Fruit fly (Drosophila melanogaster) whole organism, prepupa: ENCODE data around the gene Cralbp.

Experiments used
- Blimp-1 ChIP-seq: fragments of 200-800 bp; sonication (Bioruptor generic); optimal IDR thresholded peaks from 3 replicates; lab custom pipeline; 2017; ENCODE audit warnings: missing biosample characterization, missing genetic modification characterization, mild to moderate bottlenecking, moderate library complexity, missing genetic modification reagents
- CG11294 ChIP-seq: fragments of 200-800 bp; sonication (Bioruptor generic); IDR thresholded peaks from 2 replicates; pipeline ENCODE4 v1.3.6; 2022; ENCODE audit warnings: missing biosample characterization, missing genetic modification characterization
- CG15336 ChIP-seq: fragments of 200-800 bp; sonication (Bioruptor generic); IDR thresholded peaks from 2 replicates; pipeline ENCODE4 v1.3.6; 2022; ENCODE audit warnings: missing biosample characterization, missing genetic modification characterization
- CG1621 ChIP-seq: fragments of 200-800 bp; sonication (Bioruptor generic); optimal IDR thresholded peaks from 3 replicates; lab custom pipeline; 2018; ENCODE audit warnings: missing biosample characterization, mild to moderate bottlenecking, missing genetic modification characterization
- CG16779 ChIP-seq: fragments of 200-800 bp; sonication (Bioruptor generic); optimal IDR thresholded peaks from 3 replicates; lab custom pipeline; 2017; ENCODE audit warnings: missing biosample characterization, mild to moderate bottlenecking, missing genetic modification characterization
- CG3032 ChIP-seq: fragments of 200-800 bp; optimal IDR thresholded peaks from 2 replicates; lab custom pipeline; 2019; ENCODE audit warnings: missing biosample characterization, mild to moderate bottlenecking, missing genetic modification characterization, moderate library complexity
- CG32006 ChIP-seq: fragments of 200-800 bp; sonication (Bioruptor generic); optimal IDR thresholded peaks from 3 replicates; lab custom pipeline; 2017; ENCODE audit warnings: missing biosample characterization, mild to moderate bottlenecking, missing genetic modification characterization
- CG34406 ChIP-seq: fragments of 200-800 bp; sonication (Bioruptor generic); optimal IDR thresholded peaks from 3 replicates; lab custom pipeline; 2016; ENCODE audit warnings: missing biosample characterization, missing genetic modification characterization
- CG3919 ChIP-seq: fragments of 200-800 bp; sonication (Bioruptor generic); optimal IDR thresholded peaks from 3 replicates; lab custom pipeline; 2016; ENCODE audit warnings: missing biosample characterization, missing genetic modification characterization
- CG4318 ChIP-seq: fragments of 200-800 bp; sonication (Bioruptor generic); optimal IDR thresholded peaks from 3 replicates; lab custom pipeline; 2017; ENCODE audit warnings: missing biosample characterization, mild to moderate bottlenecking, missing genetic modification characterization
- CG6163 ChIP-seq: fragments of 200-800 bp; sonication (Bioruptor generic); IDR thresholded peaks from 3 replicates; pipeline ENCODE4 v1.3.6; 2022; ENCODE audit warnings: missing biosample characterization, missing genetic modification characterization
- CG6276 ChIP-seq: fragments of 200-800 bp; sonication (Bioruptor generic); optimal IDR thresholded peaks from 2 replicates; lab custom pipeline; 2017; ENCODE audit warnings: missing biosample characterization, mild to moderate bottlenecking, missing genetic modification characterization
- CG8119 ChIP-seq: fragments of 200-800 bp; sonication (Bioruptor generic); IDR thresholded peaks from 3 replicates; pipeline ENCODE4 v1.3.6; 2022; ENCODE audit warnings: missing biosample characterization, missing genetic modification characterization
- CG9139 ChIP-seq: fragments of 200-800 bp; sonication (Bioruptor generic); optimal IDR thresholded peaks from 3 replicates; lab custom pipeline; 2017; ENCODE audit warnings: missing biosample characterization, mild to moderate bottlenecking, missing genetic modification characterization
- Eip78C ChIP-seq: fragments of 200-800 bp; sonication (Bioruptor generic); peaks from one replicate; lab custom pipeline; 2016; ENCODE audit warnings: missing biosample characterization, missing genetic modification characterization
- Ets21C ChIP-seq: fragments of 200-800 bp; sonication (Bioruptor generic); optimal IDR thresholded peaks from 3 replicates; lab custom pipeline; 2016; ENCODE audit warnings: missing biosample characterization, missing genetic modification characterization
- Ets96B ChIP-seq: fragments of 200-800 bp; optimal IDR thresholded peaks from 2 replicates; lab custom pipeline; 2019; ENCODE audit warnings: missing biosample characterization, mild to moderate bottlenecking, missing genetic modification characterization, moderate library complexity
- Gug ChIP-seq: fragments of 200-800 bp; sonication (Bioruptor generic); IDR thresholded peaks from 2 replicates; pipeline ENCODE4 v1.3.6; 2022; ENCODE audit warnings: missing biosample characterization, missing genetic modification characterization
- Hr39 ChIP-seq: fragments of 200-800 bp; sonication (Bioruptor generic); optimal IDR thresholded peaks from 2 replicates; lab custom pipeline; 2016; ENCODE audit warnings: missing biosample characterization, missing genetic modification characterization
- Met ChIP-seq: fragments of 200-800 bp; sonication (Bioruptor generic); optimal IDR thresholded peaks from 3 replicates; lab custom pipeline; 2016; ENCODE audit warnings: missing biosample characterization, missing genetic modification characterization
- Smox ChIP-seq: fragments of 200-800 bp; sonication (Bioruptor generic); optimal IDR thresholded peaks from 3 replicates; lab custom pipeline; 2016; ENCODE audit warnings: missing biosample characterization, missing genetic modification characterization
- Sox14 ChIP-seq: fragments of 200-800 bp; sonication (Bioruptor generic); optimal IDR thresholded peaks from 3 replicates; lab custom pipeline; 2016; ENCODE audit warnings: missing biosample characterization, missing genetic modification characterization
- Sox15 ChIP-seq: fragments of 200-800 bp; sonication (Bioruptor generic); optimal IDR thresholded peaks from 3 replicates; lab custom pipeline; 2016; ENCODE audit warnings: missing biosample characterization, missing genetic modification characterization
- achi ChIP-seq: fragments of 200-800 bp; sonication (Bioruptor generic); optimal IDR thresholded peaks from 3 replicates; lab custom pipeline; 2016; ENCODE audit warnings: missing biosample characterization, missing genetic modification characterization
- dac ChIP-seq: fragments of 200-800 bp; sonication (Bioruptor generic); optimal IDR thresholded peaks from 2 replicates; lab custom pipeline; 2017; ENCODE audit warnings: missing biosample characterization, mild to moderate bottlenecking, missing genetic modification characterization
- fd85E ChIP-seq: fragments of 200-800 bp; sonication (Bioruptor generic); optimal IDR thresholded peaks from 3 replicates; lab custom pipeline; 2016; ENCODE audit warnings: missing biosample characterization, missing genetic modification characterization
- fkh ChIP-seq: fragments of 200-800 bp; sonication (Bioruptor generic); optimal IDR thresholded peaks from 3 replicates; lab custom pipeline; 2017; ENCODE audit warnings: missing biosample characterization, mild to moderate bottlenecking, missing genetic modification characterization, moderate library complexity
- lz ChIP-seq: fragments of 200-800 bp; sonication (Bioruptor generic); optimal IDR thresholded peaks from 3 replicates; lab custom pipeline; 2016; ENCODE audit warnings: missing biosample characterization, missing genetic modification characterization
- pdm3 ChIP-seq: fragments of 200-800 bp; sonication (Bioruptor generic); optimal IDR thresholded peaks from 3 replicates; lab custom pipeline; 2016; ENCODE audit warnings: missing biosample characterization, missing genetic modification characterization
- spab ChIP-seq: fragments of 200-800 bp; sonication (Bioruptor generic); optimal IDR thresholded peaks from 2 replicates; lab custom pipeline; 2017; ENCODE audit warnings: missing biosample characterization, mild to moderate bottlenecking, missing genetic modification characterization, missing genetic modification reagents
- svp ChIP-seq: fragments of 200-800 bp; sonication (Bioruptor generic); peaks from one replicate; lab custom pipeline; 2016; ENCODE audit warnings: missing biosample characterization, missing genetic modification characterization
- topi ChIP-seq: fragments of 200-800 bp; sonication (Bioruptor generic); optimal IDR thresholded peaks from 3 replicates; lab custom pipeline; 2016; ENCODE audit warnings: missing biosample characterization, missing genetic modification characterization
- vri ChIP-seq: fragments of 200-800 bp; sonication (Bioruptor generic); optimal IDR thresholded peaks from 3 replicates; lab custom pipeline; 2016; ENCODE audit warnings: missing biosample characterization, mild to moderate bottlenecking, missing genetic modification characterization

Gene Cralbp

dm6 chr3L:5810633-5811341 lies 24.3 kb upstream of the Cralbp start, which contains the start of the genes S6k and kri (continued):
- peak; percentile 14 for TF ChIP-seq CG9139
- peak; percentile 11 for TF ChIP-seq CG3032 (tag; lab: Kevin White, UChicago)
- no peak for TF ChIP-seq fd85E
- TF ChIP-seq Sox15, result no peak
- TF ChIP-seq CG3919 (GFP tag; lab: Kevin White, UChicago), result peak; percentile 31
- TF ChIP-seq CG11294 (GFP tag; lab: Robert Waterston, UW), result no peak
- peak; percentile 93 for TF ChIP-seq Sox14 (GFP tag; lab: Kevin White, UChicago)
- peak; percentile 42; the same call in 1 of the 2 replicates for TF ChIP-seq CG15336 (GFP tag; lab: Robert Waterston, UW)
- no peak for TF ChIP-seq Blimp-1 (GFP tag; lab: Kevin White, UChicago)
- no peak for TF ChIP-seq CG8119 (GFP tag; lab: Robert Waterston, UW)
- TF ChIP-seq Hr39 (GFP tag; lab: Kevin White, UChicago), result no peak
- TF ChIP-seq CG34406 (GFP tag; lab: Kevin White, UChicago), result no peak
- TF ChIP-seq achi (GFP tag; lab: Kevin White, UChicago), result no peak
- TF ChIP-seq pdm3, result peak; percentile 5
- peak; percentile 12 for TF ChIP-seq lz (GFP tag; lab: Kevin White, UChicago)
- TF ChIP-seq fkh (GFP tag; lab: Kevin White, UChicago), result peak; percentile 79
- TF ChIP-seq Ets21C (GFP tag; lab: Kevin White, UChicago), result no peak
- no peak for TF ChIP-seq Ets96B
- peak; percentile 3 for TF ChIP-seq Smox (GFP tag; lab: Kevin White, UChicago)
- no peak for TF ChIP-seq CG4318 (GFP tag; lab: Kevin White, UChicago)
- peak; percentile 36 for TF ChIP-seq topi (GFP tag; lab: Kevin White, UChicago)
- TF ChIP-seq spab (GFP tag; lab: Kevin White, UChicago), result no peak
- TF ChIP-seq CG6276 (GFP tag; lab: Kevin White, UChicago), result no peak
- peak; percentile 91 for TF ChIP-seq vri
- TF ChIP-seq CG1621, result peak; percentile 33
- no peak for TF ChIP-seq dac (GFP tag; lab: Kevin White, UChicago)
- TF ChIP-seq CG16779, result peak; percentile 56
- TF ChIP-seq Gug (GFP tag; lab: Robert Waterston, UW), result peak; percentile 35; the same call in 1 of the 2 replicates
- peak; percentile 17 for TF ChIP-seq CG32006 (GFP tag; lab: Kevin White, UChicago)

- TF ChIP-seq vri (peak; percentile 33), Sox14 (GFP tag; lab: Kevin White, UChicago) (peak; percentile 40), CG3919 (GFP tag; lab: Kevin White, UChicago) (no peak), Eip78C (GFP tag; lab: Kevin White, UChicago) (peak; percentile 0), svp (GFP tag; lab: Kevin White, UChicago) (peak; percentile 55), CG1621 (no peak), CG6163 (0 out of 3 replicates have a peak, but pooled peaks have one; percentile 11)
- TF ChIP-seq, all 60 proteins: peak for 5
Observed at dm6 chr3L:5809642-5810279, 23.2 kb upstream of the Cralbp start.

- TF ChIP-seq CG16779 (no peak), Met (GFP tag; lab: Kevin White, UChicago) (peak; percentile 20)
Observed at dm6 chr3L:5809201-5809584, 22.7 kb upstream of the Cralbp start.

- TF ChIP-seq vri, result peak; percentile 29
- no peak for TF ChIP-seq topi (GFP tag; lab: Kevin White, UChicago)
Observed at dm6 chr3L:5808540-5809200, 22.2 kb upstream of the Cralbp start.
